Fruit fly (Drosophila melanogaster) whole organism, embryonic: ENCODE data around the gene Fum1.

Source experiments
- Ada2b ChIP-seq: fragments of 200-800 bp; sonication (Bioruptor generic); IDR thresholded peaks from 2 replicates; pipeline ENCODE4 v1.3.6; 2022; ENCODE audit warnings: missing biosample characterization, missing genetic modification characterization
- Atf3 ChIP-seq: fragments of 200-800 bp; sonication (Bioruptor generic); optimal IDR thresholded peaks from 3 replicates; lab custom pipeline; 2016; ENCODE audit warnings: missing biosample characterization, missing genetic modification characterization
- CG10209 ChIP-seq: fragments of 200-800 bp; sonication (Bioruptor generic); optimal IDR thresholded peaks from 3 replicates; lab custom pipeline; 2017; ENCODE audit warnings: missing biosample characterization, mild to moderate bottlenecking, missing genetic modification characterization, missing genetic modification reagents
- CG10431 ChIP-seq: fragments of 200-800 bp; sonication (Bioruptor generic); optimal IDR thresholded peaks from 3 replicates; lab custom pipeline; 2018; ENCODE audit warnings: missing biosample characterization, mild to moderate bottlenecking, missing genetic modification characterization
- CG10565 ChIP-seq: fragments of 200-800 bp; sonication (Bioruptor generic); optimal IDR thresholded peaks from 3 replicates; lab custom pipeline; 2016; ENCODE audit warnings: missing biosample characterization, mild to moderate bottlenecking, missing genetic modification characterization
- CG12071 ChIP-seq: fragments of 200-800 bp; sonication (Bioruptor generic); optimal IDR thresholded peaks from 3 replicates; lab custom pipeline; 2018; ENCODE audit warnings: missing biosample characterization, mild to moderate bottlenecking, missing genetic modification characterization
- CG12391 ChIP-seq: fragments of 200-800 bp; sonication (Bioruptor generic); optimal IDR thresholded peaks from 3 replicates; lab custom pipeline; 2018; ENCODE audit warnings: missing biosample characterization, mild to moderate bottlenecking, missing genetic modification characterization, moderate library complexity
- CG12769 ChIP-seq: fragments of 200-800 bp; sonication (Bioruptor generic); optimal IDR thresholded peaks from 2 replicates; lab custom pipeline; 2019; ENCODE audit warnings: missing biosample characterization, mild to moderate bottlenecking, missing genetic modification characterization, moderate library complexity
- CG15601 ChIP-seq: fragments of 200-800 bp; sonication (Bioruptor generic); optimal IDR thresholded peaks from 3 replicates; lab custom pipeline; 2019; ENCODE audit warnings: missing biosample characterization, mild to moderate bottlenecking, missing genetic modification characterization, moderate library complexity
- CG17385 ChIP-seq: fragments of 200-800 bp; sonication (Bioruptor generic); optimal IDR thresholded peaks from 3 replicates; lab custom pipeline; 2018; ENCODE audit warnings: missing biosample characterization, mild to moderate bottlenecking, missing genetic modification characterization
- CG18262 ChIP-seq: fragments of 200-800 bp; optimal IDR thresholded peaks from 3 replicates; lab custom pipeline; 2019; ENCODE audit warnings: missing biosample characterization, mild to moderate bottlenecking, missing genetic modification characterization, moderate library complexity
- CG18476 ChIP-seq: fragments of 200-800 bp; sonication (Bioruptor generic); optimal IDR thresholded peaks from 2 replicates; lab custom pipeline; 2016; ENCODE audit warnings: missing biosample characterization, mild to moderate bottlenecking, missing genetic modification characterization
- CG2129 ChIP-seq: fragments of 200-800 bp; sonication (Bioruptor generic); IDR thresholded peaks from 2 replicates; pipeline ENCODE4 v1.3.6; 2022; ENCODE audit warnings: missing biosample characterization, missing genetic modification characterization; ENCODE audit not compliant: partially characterized antibody
- CG31441 ChIP-seq: fragments of 200-800 bp; sonication (Bioruptor generic); IDR thresholded peaks from 2 replicates; pipeline ENCODE4 v1.3.6; 2022; ENCODE audit warnings: missing biosample characterization, missing genetic modification characterization
- CG32772 ChIP-seq: fragments of 200-800 bp; sonication (Bioruptor generic); IDR thresholded peaks from 2 replicates; pipeline ENCODE4 v1.3.6; 2022; ENCODE audit warnings: missing biosample characterization, missing genetic modification characterization
- CG33213 ChIP-seq: fragments of 200-800 bp; sonication (Bioruptor generic); optimal IDR thresholded peaks from 3 replicates; lab custom pipeline; 2016; ENCODE audit warnings: missing biosample characterization, missing genetic modification characterization
- CG4404 ChIP-seq: fragments of 200-800 bp; sonication (Bioruptor generic); IDR thresholded peaks from 2 replicates; pipeline ENCODE4 v1.3.6; 2022; ENCODE audit warnings: missing biosample characterization, missing genetic modification characterization
- CG4424 ChIP-seq: fragments of 200-800 bp; sonication (Bioruptor generic); optimal IDR thresholded peaks from 3 replicates; lab custom pipeline; 2016; ENCODE audit warnings: missing biosample characterization, missing genetic modification characterization
- CG7271 ChIP-seq: fragments of 200-800 bp; sonication (Bioruptor generic); optimal IDR thresholded peaks from 2 replicates; lab custom pipeline; 2018; ENCODE audit warnings: missing biosample characterization, mild to moderate bottlenecking, missing genetic modification characterization, moderate library complexity
- CrebB ChIP-seq: fragments of 200-800 bp; sonication (Bioruptor generic); optimal IDR thresholded peaks from 3 replicates; lab custom pipeline; 2018; ENCODE audit warnings: missing biosample characterization, mild to moderate bottlenecking, missing genetic modification characterization
- E2f2 ChIP-seq: fragments of 200-800 bp; sonication (Bioruptor generic); IDR thresholded peaks from 2 replicates; pipeline ENCODE4 v1.3.6; 2022; ENCODE audit warnings: missing biosample characterization, missing genetic modification characterization
- HLH3B ChIP-seq: fragments of 200-800 bp; sonication (Bioruptor generic); IDR thresholded peaks from 2 replicates; pipeline ENCODE4 v1.3.6; 2022; ENCODE audit warnings: missing biosample characterization, missing genetic modification characterization
- HLH54F ChIP-seq: fragments of 200-800 bp; sonication (Bioruptor generic); optimal IDR thresholded peaks from 3 replicates; lab custom pipeline; 2016; ENCODE audit warnings: missing biosample characterization, missing genetic modification characterization
- NfI ChIP-seq: fragments of 200-800 bp; sonication (Bioruptor generic); optimal IDR thresholded peaks from 3 replicates; lab custom pipeline; 2018; ENCODE audit warnings: missing biosample characterization, mild to moderate bottlenecking, missing genetic modification characterization, moderate library complexity
- Rx ChIP-seq: fragments of 200-800 bp; sonication (Bioruptor generic); IDR thresholded peaks from 2 replicates; pipeline ENCODE4 v1.3.6; 2022; ENCODE audit warnings: missing biosample characterization, missing genetic modification characterization
- Spps ChIP-seq: fragments of 200-800 bp; sonication (Bioruptor generic); optimal IDR thresholded peaks from 2 replicates; lab custom pipeline; 2018; ENCODE audit warnings: missing biosample characterization, mild to moderate bottlenecking, missing genetic modification characterization
- ato ChIP-seq: fragments of 200-800 bp; sonication (Bioruptor generic); IDR thresholded peaks from 2 replicates; pipeline ENCODE4 v1.3.6; 2022; ENCODE audit warnings: missing biosample characterization, missing genetic modification characterization; ENCODE audit not compliant: partially characterized antibody
- bbx ChIP-seq: fragments of 200-800 bp; sonication (Bioruptor generic); IDR thresholded peaks from 2 replicates; pipeline ENCODE4 v1.3.6; 2022; ENCODE audit warnings: missing biosample characterization, missing genetic modification characterization; ENCODE audit not compliant: partially characterized antibody
- bsh ChIP-seq, 2 experiments: fragments of 200-800 bp; sonication (Bioruptor generic); optimal IDR thresholded peaks; 2 replicates each; lab custom pipeline; 2017 to 2018; ENCODE audit warnings: mild to moderate bottlenecking in 2 of 2, missing biosample characterization in 2 of 2, missing genetic modification characterization in 2 of 2, moderate library complexity in 1 of 2
- croc ChIP-seq: fragments of 200-800 bp; sonication (Bioruptor generic); conservative IDR thresholded peaks from 3 replicates; pipeline ENCODE4 v1.3.6; 2022; ENCODE audit warnings: missing biosample characterization, missing genetic modification characterization
- disco-r ChIP-seq: fragments of 200-800 bp; sonication (Bioruptor generic); optimal IDR thresholded peaks from 2 replicates; lab custom pipeline; 2016; ENCODE audit warnings: missing biosample characterization, missing genetic modification characterization
- ems ChIP-seq: fragments of 200-800 bp; sonication (Bioruptor generic); optimal IDR thresholded peaks from 3 replicates; lab custom pipeline; 2016; ENCODE audit warnings: missing biosample characterization, missing genetic modification characterization
- eve ChIP-seq, 2 experiments: fragments of >200 bp; optimal IDR thresholded peaks; 2 replicates each; lab custom pipeline; 2017; ENCODE audit warnings: missing biosample characterization in 2 of 2, missing genetic modification characterization in 2 of 2
- fd102C ChIP-seq: fragments of 200-800 bp; sonication (Bioruptor generic); optimal IDR thresholded peaks from 2 replicates; lab custom pipeline; 2018; ENCODE audit warnings: missing biosample characterization, mild to moderate bottlenecking, missing genetic modification characterization, moderate library complexity
- fd96Cb ChIP-seq: fragments of 200-800 bp; sonication (Bioruptor generic); optimal IDR thresholded peaks from 2 replicates; lab custom pipeline; 2018; ENCODE audit warnings: missing biosample characterization, mild to moderate bottlenecking, missing genetic modification characterization, moderate library complexity
- fru ChIP-seq: fragments of >200 bp; optimal IDR thresholded peaks from 2 replicates; lab custom pipeline; 2017
- grau ChIP-seq: fragments of 200-800 bp; optimal IDR thresholded peaks from 3 replicates; lab custom pipeline; 2019; ENCODE audit warnings: missing biosample characterization, mild to moderate bottlenecking, missing genetic modification characterization, moderate library complexity
- grn ChIP-seq: fragments of 200-800 bp; sonication (Bioruptor generic); optimal IDR thresholded peaks from 3 replicates; lab custom pipeline; 2017; ENCODE audit warnings: missing biosample characterization, missing genetic modification characterization
- hkb ChIP-seq, 2 experiments: fragments of 200-800 bp in 1 of 2; fragments of >200 bp in 1 of 2; sonication (Bioruptor generic) in 1 of 2; IDR thresholded peaks in 1 of 2; optimal IDR thresholded peaks in 1 of 2; 2 replicates each; pipeline versions ENCODE4 v1.3.6 to Lab custom; 2017 to 2022; ENCODE audit warnings: missing biosample characterization in 1 of 2, missing genetic modification characterization in 1 of 2
- jigr1 ChIP-seq: fragments of 200-800 bp; sonication (Bioruptor generic); IDR thresholded peaks from 3 replicates; pipeline ENCODE4 v1.3.6; 2022; ENCODE audit warnings: missing biosample characterization, missing genetic modification characterization
- ken ChIP-seq: fragments of 200-800 bp; sonication (Bioruptor generic); IDR thresholded peaks from 3 replicates; pipeline ENCODE4 v1.3.6; 2022; ENCODE audit warnings: missing biosample characterization, missing genetic modification characterization
- otp ChIP-seq: fragments of 200-800 bp; sonication (Bioruptor generic); IDR thresholded peaks from 3 replicates; pipeline ENCODE4, ENCODE4 v1.3.6; 2022; ENCODE audit warnings: missing biosample characterization, missing genetic modification characterization
- pb ChIP-seq: fragments of 200-800 bp; sonication (Bioruptor generic); optimal IDR thresholded peaks from 3 replicates; lab custom pipeline; 2016; ENCODE audit warnings: missing biosample characterization, missing genetic modification characterization
- pnt ChIP-seq: fragments of 200-800 bp; sonication (Bioruptor generic); optimal IDR thresholded peaks from 3 replicates; lab custom pipeline; 2016; ENCODE audit warnings: missing biosample characterization, missing genetic modification characterization
- ranshi ChIP-seq: fragments of 200-800 bp; sonication (Bioruptor generic); IDR thresholded peaks from 2 replicates; pipeline ENCODE4 v1.3.6; 2022; ENCODE audit warnings: missing biosample characterization, missing genetic modification characterization
- rib ChIP-seq: fragments of 200-800 bp; sonication (Bioruptor generic); IDR thresholded peaks from 2 replicates; pipeline ENCODE4 v1.3.6; 2022; ENCODE audit warnings: missing biosample characterization, missing genetic modification characterization
- tll ChIP-seq, 2 experiments: fragments of 200-800 bp in 1 of 2; fragments of >200 bp in 1 of 2; sonication (Bioruptor generic) in 1 of 2; optimal IDR thresholded peaks; 2 replicates each; lab custom pipeline; 2017 to 2019; ENCODE audit warnings: missing biosample characterization in 2 of 2, missing genetic modification characterization in 2 of 2, mild to moderate bottlenecking in 1 of 2, moderate library complexity in 1 of 2
- tx ChIP-seq: fragments of 200-800 bp; sonication (Bioruptor generic); optimal IDR thresholded peaks from 2 replicates; lab custom pipeline; 2016; ENCODE audit warnings: missing biosample characterization, missing genetic modification characterization
- unc-4 ChIP-seq: fragments of 200-800 bp; sonication (Bioruptor generic); IDR thresholded peaks from 2 replicates; pipeline ENCODE4 v1.3.6; 2022; ENCODE audit warnings: missing biosample characterization, missing genetic modification characterization; ENCODE audit not compliant: partially characterized antibody

Gene Fum1

DNA sequence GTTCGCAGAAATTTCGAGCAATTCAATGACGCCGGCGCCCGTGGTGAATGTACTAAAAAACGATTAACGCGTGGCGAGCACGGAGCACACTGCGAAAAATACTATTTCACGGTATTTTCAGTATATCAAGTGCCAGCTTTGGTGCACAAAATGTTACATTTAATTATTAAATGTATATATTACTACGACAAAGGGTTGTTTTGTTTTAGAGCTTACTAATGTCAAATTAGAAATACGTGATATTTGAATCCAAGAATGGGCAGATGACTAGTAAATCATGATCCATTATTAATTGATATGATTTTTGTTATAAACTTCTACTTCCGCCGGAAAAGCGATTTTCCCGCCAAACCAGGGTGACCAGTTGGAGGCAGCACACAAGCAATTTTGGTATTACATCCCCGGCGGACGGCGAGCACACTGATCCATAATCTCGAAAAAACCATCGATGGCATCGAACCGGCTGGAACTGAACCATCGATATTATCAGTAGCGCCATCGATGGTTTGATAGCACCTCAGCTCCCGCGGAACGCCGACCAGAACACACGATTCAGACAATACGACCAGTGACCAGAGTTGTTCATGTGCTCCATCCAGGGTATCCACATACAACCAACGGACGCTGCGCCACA is 23.9 kb upstream of the Fum1 start, which contains the start of the genes CG3226 and Cdc7 (continued):
- 0 out of 3 replicates have a peak, but pooled peaks have one; percentile 36 for TF ChIP-seq otp (GFP tag; lab: Robert Waterston, UW)
- TF ChIP-seq ato: peak; percentile 73
- peak; percentile 87 for TF ChIP-seq NfI
- TF ChIP-seq disco-r (GFP tag; lab: Kevin White, UChicago): peak; percentile 10
- TF ChIP-seq grn: peak; percentile 69
- TF ChIP-seq bsh (GFP tag; optimal IDR thresholded peaks at IDR 0.05; lab: Kevin White, UChicago): peak in 1 of 2 experiments; percentile 52
- no peak for TF ChIP-seq tx (GFP tag; lab: Kevin White, UChicago)
- TF ChIP-seq CG32772 (GFP tag; lab: Robert Waterston, UW): no peak
- peak; percentile 44; the same call in 2 of the 3 replicates for TF ChIP-seq croc (GFP tag; lab: Robert Waterston, UW)
- no peak for TF ChIP-seq ken (GFP tag; lab: Robert Waterston, UW)
- TF ChIP-seq CG10565: no peak
- TF ChIP-seq CG4404: no peak
- TF ChIP-seq CG12769: peak; percentile 66
- TF ChIP-seq CG15601 (tag; lab: Kevin White, UChicago): peak; percentile 71
- TF ChIP-seq fru: no peak
- no peak for TF ChIP-seq fd96Cb (tag; lab: Kevin White, UChicago)
- TF ChIP-seq pnt (GFP tag; lab: Kevin White, UChicago): no peak
- no peak for TF ChIP-seq Spps (tag; lab: Kevin White, UChicago)
- TF ChIP-seq CG17385 (GFP tag; lab: Kevin White, UChicago): peak; percentile 74
- TF ChIP-seq Ada2b: peak; percentile 33; the same call in 1 of the 2 replicates
- peak; percentile 43; the same call in 1 of the 2 replicates for TF ChIP-seq Rx (GFP tag; lab: Robert Waterston, UW)
- peak; percentile 32; the same call in 1 of the 2 replicates for TF ChIP-seq CG2129 (GFP tag; lab: Robert Waterston, UW)
- peak; percentile 69 for TF ChIP-seq grau
- TF ChIP-seq CG31441 (GFP tag; lab: Robert Waterston, UW): peak; percentile 76
- TF ChIP-seq CG10209 (GFP tag; lab: Kevin White, UChicago): peak; percentile 74
- peak; percentile 72 for TF ChIP-seq CG4424 (GFP tag; lab: Kevin White, UChicago)
- TF ChIP-seq hkb (optimal IDR thresholded peaks at IDR 0.05; lab: Kevin White, UChicago): no peak
- peak; percentile 41; the same call in 1 of the 2 replicates for TF ChIP-seq hkb (GFP tag; IDR thresholded peaks at IDR 0.05; lab: Robert Waterston, UW)
- peak; percentile 64 for TF ChIP-seq CG18262 (tag; lab: Kevin White, UChicago)
- TF ChIP-seq HLH3B (GFP tag; lab: Robert Waterston, UW): peak; percentile 46; the same call in 1 of the 2 replicates
- TF ChIP-seq bbx (GFP tag; lab: Robert Waterston, UW): peak; percentile 85
- no peak for TF ChIP-seq eve (GFP tag; optimal IDR thresholded peaks at IDR 0.05; lab: Kevin White, UChicago)
- TF ChIP-seq CG10431 (GFP tag; lab: Kevin White, UChicago): peak; percentile 73
- TF ChIP-seq E2f2: peak; percentile 77
- TF ChIP-seq CG18476 (GFP tag; lab: Kevin White, UChicago): peak; percentile 16
- TF ChIP-seq CG12391 (tag; lab: Kevin White, UChicago): peak; percentile 74
- TF ChIP-seq Atf3: peak; percentile 6
- TF ChIP-seq unc-4: peak; percentile 66
- no peak for TF ChIP-seq fd102C (GFP tag; lab: Kevin White, UChicago)
- peak; percentile 79 for TF ChIP-seq CG12071
- TF ChIP-seq pb: peak; percentile 38
- TF ChIP-seq CG33213 (GFP tag; lab: Kevin White, UChicago): peak; percentile 63
- peak; percentile 81 for TF ChIP-seq CG7271 (tag; lab: Kevin White, UChicago)
- no peak for TF ChIP-seq jigr1 (GFP tag; lab: Robert Waterston, UW)
- TF ChIP-seq ems (GFP tag; lab: Kevin White, UChicago): peak; percentile 19
- peak; percentile 72 for TF ChIP-seq CrebB (tag; lab: Kevin White, UChicago)
- TF ChIP-seq ranshi (GFP tag; lab: Robert Waterston, UW): peak; percentile 56
- peak; percentile 28 for TF ChIP-seq HLH54F
- 0 out of 2 replicates have a peak, but pooled peaks have one; percentile 21 for TF ChIP-seq rib (GFP tag; lab: Robert Waterston, UW)
- TF ChIP-seq tll (GFP tag; optimal IDR thresholded peaks at IDR 0.05; lab: Kevin White, UChicago): no peak
